Worm (Caenorhabditis elegans) whole organism, L1 larva: ENCODE data around the gene K12H6.2.

ENCODE experiments used
- alr-1 ChIP-seq: fragments of 200-800 bp; sonication (Bioruptor generic); optimal IDR thresholded peaks from 2 replicates; lab custom pipeline; 2018; ENCODE audit warnings: borderline replicate concordance, mild to moderate bottlenecking, missing genetic modification characterization, missing compliant biosample characterization
- lir-3 ChIP-seq: sonication (generic microtip); optimal IDR thresholded peaks from 2 replicates; lab custom pipeline; 2016; ENCODE audit warnings: mild to moderate bottlenecking, missing genetic modification characterization, moderate library complexity, missing compliant biosample characterization; ENCODE audit not compliant: poor library complexity
- sox-4 ChIP-seq: sonication (generic microtip); optimal IDR thresholded peaks from 2 replicates; lab custom pipeline; 2016; ENCODE audit warnings: missing genetic modification characterization, missing compliant biosample characterization

DNA sequence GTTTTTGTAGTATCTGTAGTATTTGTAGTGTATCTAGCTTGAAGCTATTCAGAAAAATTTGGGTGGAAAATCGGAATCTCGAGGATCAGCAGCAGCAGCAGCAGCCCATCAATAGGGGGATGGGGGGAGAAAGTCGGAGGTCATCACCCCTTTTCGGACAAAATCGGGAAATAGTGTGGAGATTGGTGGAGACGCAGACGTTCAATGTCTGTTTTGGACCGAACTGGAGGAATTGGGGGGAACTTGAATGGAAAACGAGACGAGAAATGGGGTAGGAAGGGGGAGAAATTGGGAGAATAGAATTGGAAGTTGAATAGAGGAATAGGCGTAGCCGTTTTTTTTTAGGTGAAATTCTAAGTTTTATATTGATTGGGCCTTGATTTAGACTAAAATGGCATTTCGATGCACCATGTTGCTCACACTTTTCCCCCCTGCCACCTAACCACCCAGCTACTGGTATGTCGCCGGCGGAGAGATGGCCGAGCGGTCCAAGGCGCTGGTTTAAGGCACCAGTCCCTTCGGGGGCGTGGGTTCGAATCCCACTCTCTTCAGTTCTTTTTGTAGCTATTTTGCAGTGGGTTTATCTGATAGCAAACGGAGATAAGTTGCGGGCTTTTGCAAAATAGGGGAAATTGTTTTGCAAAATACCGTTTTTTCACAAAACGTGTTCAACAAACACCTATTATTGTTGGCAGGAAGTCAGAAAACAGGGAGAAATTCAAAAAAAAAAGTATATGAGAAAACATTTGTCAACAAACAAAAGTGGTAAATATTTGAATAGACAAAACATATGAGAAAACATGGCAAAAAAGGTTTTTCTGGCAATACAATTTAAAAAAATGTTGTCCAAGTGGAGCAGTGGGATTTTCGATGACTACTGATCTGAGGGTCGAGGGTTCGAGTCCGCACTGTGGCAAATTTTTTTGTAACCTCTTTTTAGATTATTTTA, 44.8 kb upstream of the K12H6.2 start:
- no peak for TF ChIP-seq lir-3 (tag; lab: Kevin White, UChicago)
- no peak for TF ChIP-seq alr-1 (tag; lab: Kevin White, UChicago)
- TF ChIP-seq sox-4 (tag; lab: Kevin White, UChicago): no peak
